Worm (Caenorhabditis elegans) whole organism, L2 larva: Measurements from ENCODE around the gene nth-1.

Experiments
- F13H6.1 ChIP-seq: sonication (generic microtip); optimal IDR thresholded peaks from 2 replicates; lab custom pipeline; 2016; ENCODE audit warnings: missing genetic modification characterization, missing compliant biosample characterization
- R02D3.7 ChIP-seq: fragments of 150-350 bp; optimal IDR thresholded peaks from 2 replicates; lab custom pipeline; 2014; ENCODE audit warnings: missing biosample characterization, missing genetic modification characterization
- Y55F3AM.14 ChIP-seq: fragments of 200-800 bp; sonication (Bioruptor generic); optimal IDR thresholded peaks from 2 replicates; lab custom pipeline; 2018; ENCODE audit warnings: mild to moderate bottlenecking, missing genetic modification characterization, missing compliant biosample characterization
- ZK546.5 ChIP-seq: sonication (generic microtip); optimal IDR thresholded peaks from 2 replicates; lab custom pipeline; 2017; ENCODE audit warnings: missing biosample characterization, missing genetic modification characterization
- ceh-16 ChIP-seq: fragments of 150-350 bp; optimal IDR thresholded peaks from 2 replicates; lab custom pipeline; 2014; ENCODE audit warnings: missing biosample characterization, missing genetic modification characterization
- ceh-82 ChIP-seq: fragments of 150-350 bp; optimal IDR thresholded peaks from 2 replicates; lab custom pipeline; 2014; ENCODE audit warnings: missing biosample characterization, missing genetic modification characterization
- dmd-4 ChIP-seq: sonication (generic microtip); optimal IDR thresholded peaks from 2 replicates; lab custom pipeline; 2017; ENCODE audit warnings: missing biosample characterization, missing genetic modification characterization
- elt-3 ChIP-seq: sonication (generic microtip); optimal IDR thresholded peaks from 2 replicates; lab custom pipeline; 2017; ENCODE audit warnings: missing biosample characterization, missing genetic modification characterization
- fos-1 ChIP-seq: fragments of 150-350 bp; optimal IDR thresholded peaks from 2 replicates; lab custom pipeline; 2014; ENCODE audit warnings: missing biosample characterization, missing genetic modification characterization
- lin-13 ChIP-seq: fragments of 150-350 bp; optimal IDR thresholded peaks from 2 replicates; lab custom pipeline; 2014; ENCODE audit warnings: missing biosample characterization, missing genetic modification reagents, missing genetic modification characterization
- lsy-2 ChIP-seq, 2 experiments: fragments of 150-350 bp in 1 of 2; sonication (generic microtip) in 1 of 2; optimal IDR thresholded peaks; 2 replicates each; lab custom pipeline; 2014 to 2017; ENCODE audit warnings: missing biosample characterization in 2 of 2, missing genetic modification characterization in 2 of 2
- mbf-1 ChIP-seq: sonication (generic microtip); optimal IDR thresholded peaks from 2 replicates; lab custom pipeline; 2017; ENCODE audit warnings: missing biosample characterization, missing genetic modification characterization
- mdl-1 ChIP-seq, 2 experiments: fragments of 150-350 bp in 1 of 2; sonication (generic microtip) in 1 of 2; optimal IDR thresholded peaks; 2 replicates each; lab custom pipeline; 2017; ENCODE audit warnings: missing biosample characterization in 2 of 2, missing genetic modification characterization in 2 of 2
- nhr-11 ChIP-seq: fragments of 150-350 bp; optimal IDR thresholded peaks from 2 replicates; lab custom pipeline; 2014; ENCODE audit warnings: missing biosample characterization, missing genetic modification characterization
- nhr-12 ChIP-seq: fragments of 150-350 bp; optimal IDR thresholded peaks from 2 replicates; lab custom pipeline; 2014; ENCODE audit warnings: missing biosample characterization, missing genetic modification characterization
- nhr-129 ChIP-seq: fragments of 150-350 bp; optimal IDR thresholded peaks from 2 replicates; lab custom pipeline; 2014; ENCODE audit warnings: missing biosample characterization, missing genetic modification characterization
- nhr-21 ChIP-seq: fragments of 150-350 bp; optimal IDR thresholded peaks from 2 replicates; lab custom pipeline; 2014; ENCODE audit warnings: missing biosample characterization, missing genetic modification characterization
- nhr-25 ChIP-seq: fragments of 150-350 bp; sonication (generic microtip); optimal IDR thresholded peaks from 3 replicates; lab custom pipeline; 2014; ENCODE audit warnings: missing biosample characterization, missing genetic modification characterization
- nhr-6 ChIP-seq: fragments of 150-350 bp; optimal IDR thresholded peaks from 2 replicates; lab custom pipeline; 2014; ENCODE audit warnings: missing biosample characterization, missing genetic modification characterization
- skn-1 ChIP-seq: sonication (generic microtip); optimal IDR thresholded peaks from 2 replicates; lab custom pipeline; 2017; ENCODE audit warnings: missing biosample characterization, missing genetic modification characterization
- sma-3 ChIP-seq: sonication (generic microtip); optimal IDR thresholded peaks from 2 replicates; lab custom pipeline; 2016; ENCODE audit warnings: missing genetic modification reagents, missing genetic modification characterization, missing compliant biosample characterization
- sma-9 ChIP-seq, 2 experiments: fragments of 150-350 bp in 1 of 2; sonication (generic microtip) in 1 of 2; optimal IDR thresholded peaks; 2 replicates each; lab custom pipeline; 2014 to 2016; ENCODE audit warnings: missing genetic modification characterization in 2 of 2, mild to moderate bottlenecking in 1 of 2, missing biosample characterization in 1 of 2, missing compliant biosample characterization in 1 of 2, missing genetic modification reagents in 1 of 2, moderate library complexity in 1 of 2
- unc-55 ChIP-seq: fragments of 150-350 bp; sonication (generic microtip); optimal IDR thresholded peaks from 3 replicates; lab custom pipeline; 2014; ENCODE audit warnings: missing biosample characterization, missing genetic modification reagents, missing genetic modification characterization
- unc-62 ChIP-seq: fragments of 150-350 bp; optimal IDR thresholded peaks from 2 replicates; lab custom pipeline; 2014; ENCODE audit warnings: missing biosample characterization, missing genetic modification reagents, missing genetic modification characterization
- zag-1 ChIP-seq: fragments of 150-350 bp; optimal IDR thresholded peaks from 2 replicates; lab custom pipeline; 2014; ENCODE audit warnings: missing biosample characterization, missing genetic modification characterization
- ztf-1 ChIP-seq: fragments of 200-800 bp; sonication (Bioruptor generic); conservative IDR thresholded peaks from 2 replicates; pipeline ENCODE4 v1.3.6; 2022; ENCODE audit warnings: missing genetic modification characterization, missing compliant biosample characterization
- ztf-4 ChIP-seq: fragments of 150-350 bp; optimal IDR thresholded peaks from 2 replicates; lab custom pipeline; 2014; ENCODE audit warnings: missing biosample characterization, missing genetic modification characterization

Gene nth-1

DNA sequence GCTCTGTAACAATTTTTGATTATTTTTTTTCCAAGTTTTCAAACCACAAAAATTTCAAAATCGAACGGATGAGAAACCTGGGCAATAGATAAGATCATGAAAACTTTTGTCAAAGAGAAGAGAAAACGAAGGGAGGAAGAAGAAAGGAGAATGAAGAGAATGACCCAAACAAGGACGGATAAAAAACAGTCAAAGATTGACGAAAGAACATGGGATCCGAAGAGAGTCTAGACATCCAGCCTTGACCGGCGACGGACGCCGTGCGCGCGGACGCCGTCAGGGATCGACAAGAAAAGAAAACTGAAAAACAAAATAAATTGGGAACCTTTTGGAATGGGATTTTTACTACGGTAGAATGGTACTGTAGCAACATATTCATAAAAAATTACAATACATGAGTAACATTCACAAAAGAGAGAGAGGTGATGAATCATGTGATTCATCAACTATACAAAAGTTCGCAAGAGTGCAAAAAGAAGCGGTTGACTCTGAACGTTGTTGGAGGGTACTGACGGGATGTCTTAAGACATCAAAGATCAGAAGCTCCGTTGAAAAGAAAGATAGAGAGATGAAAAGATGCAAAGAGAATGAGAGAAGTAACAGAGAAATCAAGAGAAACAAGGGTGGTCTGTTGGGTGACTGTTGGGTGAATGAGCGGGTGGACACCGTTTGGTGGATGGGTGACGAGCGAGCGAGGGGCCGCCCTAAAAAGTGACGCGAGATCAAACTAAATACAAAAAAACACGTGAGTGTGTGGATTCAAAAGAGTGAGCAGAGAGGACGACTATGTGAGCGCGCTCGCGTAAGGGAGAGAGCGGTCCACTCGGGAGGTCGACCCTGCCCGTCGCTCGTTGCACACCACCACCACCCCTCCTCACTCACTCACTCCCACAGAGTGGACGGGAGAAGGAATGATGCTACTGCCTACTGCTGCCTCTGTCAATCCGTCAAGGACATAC, 13.6 kb downstream of the nth-1 start, which contains the start of gene sup-26:
TSS of gene sup-26 (minus strand) at position 10 of the 959 bp plus-strand sequence.
- TF ChIP-seq ztf-1 (GFP tag; lab: Robert Waterston, UW): no peak
- peak; percentile 62 for TF ChIP-seq F13H6.1 (tag; lab: Kevin White, UChicago)
- TF ChIP-seq fos-1: peak; percentile 17
- peak in 1 of 2 experiments; percentile 18 for TF ChIP-seq lsy-2 (tag; optimal IDR thresholded peaks at IDR 0.05; lab: Kevin White, UChicago)
- peak; percentile 25 for TF ChIP-seq sma-9 (GFP tag; optimal IDR thresholded peaks at IDR 0.05; lab: Kevin White, UChicago)
- no peak for TF ChIP-seq sma-9 (tag; optimal IDR thresholded peaks at IDR 0.05; lab: Kevin White, UChicago)
- TF ChIP-seq nhr-129 (tag; lab: Kevin White, UChicago): peak; percentile 62
- TF ChIP-seq nhr-25: peak; percentile 20
- no peak for TF ChIP-seq dmd-4 (tag; lab: Kevin White, UChicago)
- peak; percentile 19 for TF ChIP-seq nhr-21 (tag; lab: Kevin White, UChicago)
- TF ChIP-seq lin-13: peak; percentile 41
- peak; percentile 67 for TF ChIP-seq ceh-16 (tag; lab: Kevin White, UChicago)
- TF ChIP-seq, all 48 proteins: peak for 9

DNA sequence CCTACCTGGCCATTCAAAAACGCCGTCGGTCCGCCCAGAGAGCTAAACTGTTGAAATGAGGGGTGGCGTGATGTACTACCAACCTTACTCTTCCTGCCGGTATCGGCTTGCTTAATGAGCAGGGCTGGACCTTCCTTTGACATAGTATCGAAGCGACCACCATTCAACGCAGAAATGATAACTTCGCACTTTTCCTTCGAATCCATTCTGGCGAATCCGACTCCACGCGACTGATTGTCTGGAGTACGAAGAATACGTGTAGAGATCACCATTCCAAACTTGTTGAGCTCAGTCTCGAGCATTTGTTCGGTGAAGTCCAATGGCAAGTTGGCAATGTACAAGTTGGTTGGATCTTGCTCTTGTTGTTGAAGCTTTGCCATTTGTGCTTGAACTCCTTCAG, 15.8 kb downstream of the nth-1 start:
- TF ChIP-seq unc-62 (GFP tag; lab: Kevin White, UChicago): no peak
- TF ChIP-seq ZK546.5 (tag; lab: Kevin White, UChicago): no peak
- TF ChIP-seq ztf-1 (GFP tag; lab: Robert Waterston, UW): no peak
- TF ChIP-seq Y55F3AM.14 (GFP tag; lab: Kevin White, UChicago): no peak
- TF ChIP-seq nhr-25: no peak
- TF ChIP-seq unc-55: no peak
- TF ChIP-seq nhr-6 (tag; lab: Kevin White, UChicago): no peak

DNA sequence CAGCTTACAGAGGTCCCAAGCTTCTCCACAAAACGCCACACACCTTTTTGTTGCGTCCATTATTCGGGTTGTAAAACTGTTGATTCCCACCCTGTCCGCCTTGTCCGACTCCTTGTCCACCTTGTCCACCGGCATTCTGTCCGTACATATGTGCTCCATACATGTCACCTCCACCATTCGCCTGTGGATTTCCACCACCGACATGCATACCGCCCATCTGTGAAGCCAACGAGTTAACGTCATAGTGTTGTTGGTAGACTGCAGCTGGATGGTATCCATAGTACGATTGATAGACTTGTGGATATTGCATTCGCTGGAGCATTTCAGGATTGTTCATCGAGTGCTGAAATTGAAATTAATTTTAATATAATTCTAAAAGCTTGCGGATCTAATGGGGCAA, 16.3 kb downstream of the nth-1 start:
- TF ChIP-seq mdl-1 (tag; optimal IDR thresholded peaks at IDR 0.05; lab: Kevin White, UChicago) (no peak), sma-3 (GFP tag; lab: Kevin White, UChicago) (no peak)

- TF ChIP-seq elt-3 (no peak), zag-1 (tag; lab: Kevin White, UChicago) (no peak), ceh-82 (tag; lab: Kevin White, UChicago) (no peak), ceh-16 (tag; lab: Kevin White, UChicago) (no peak), nhr-6 (tag; lab: Kevin White, UChicago) (no peak), nhr-12 (tag; lab: Kevin White, UChicago) (no peak), unc-55 (no peak), nhr-11 (no peak), skn-1 (tag; lab: Kevin White, UChicago) (no peak)
Measured at ce11 chrIII:4276277-4276676, 17.8 kb downstream of the nth-1 start.

- TF ChIP-seq zag-1 (tag; lab: Kevin White, UChicago) (no peak), R02D3.7 (tag; lab: Kevin White, UChicago) (no peak), lsy-2 (tag; optimal IDR thresholded peaks at IDR 0.05; lab: Kevin White, UChicago) (peak in 1 of 2 experiments; percentile 5), ZK546.5 (tag; lab: Kevin White, UChicago) (no peak), nhr-25 (no peak), F13H6.1 (tag; lab: Kevin White, UChicago) (no peak)
- TF ChIP-seq, all 48 proteins: peak for 1
Measured at ce11 chrIII:4275704-4276103, 18.3 kb downstream of the nth-1 start.

ce11 chrIII:4274524-4274923, 19.5 kb downstream of the nth-1 start:
- TF ChIP-seq R02D3.7 (tag; lab: Kevin White, UChicago) (no peak), ceh-16 (tag; lab: Kevin White, UChicago) (peak; percentile 47), sma-9 (GFP tag; optimal IDR thresholded peaks at IDR 0.05; lab: Kevin White, UChicago) (peak; percentile 17), sma-9 (tag; optimal IDR thresholded peaks at IDR 0.05; lab: Kevin White, UChicago) (no peak), nhr-11 (no peak)

DNA sequence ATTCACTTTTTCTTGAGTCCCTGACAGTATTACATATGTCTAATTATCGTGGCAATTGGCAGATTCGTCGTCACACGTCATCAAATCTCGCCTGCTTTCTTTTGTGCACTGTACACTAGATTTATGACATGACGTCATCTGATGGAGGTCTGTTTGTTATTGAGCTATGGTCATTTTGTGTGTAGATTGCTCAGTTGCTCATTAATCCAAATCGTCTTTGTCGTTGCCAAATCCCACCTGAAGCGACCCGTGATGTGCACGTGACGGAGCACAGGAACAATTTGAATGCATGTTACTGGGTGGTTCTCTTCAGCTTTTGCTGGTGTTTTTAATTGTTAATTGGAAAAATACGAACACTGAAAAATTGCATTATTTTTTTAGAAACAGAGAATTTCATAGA, 21.2 kb downstream of the nth-1 start:
- TF ChIP-seq nhr-11: no peak
- TF ChIP-seq R02D3.7 (tag; lab: Kevin White, UChicago): no peak
- no peak for TF ChIP-seq mbf-1 (tag; lab: Kevin White, UChicago)
- no peak for TF ChIP-seq elt-3
- no peak for TF ChIP-seq Y55F3AM.14 (GFP tag; lab: Kevin White, UChicago)
- no peak for TF ChIP-seq ztf-4 (tag; lab: Kevin White, UChicago)
- TF ChIP-seq ztf-1 (GFP tag; lab: Robert Waterston, UW): no peak
- no peak for TF ChIP-seq nhr-129 (tag; lab: Kevin White, UChicago)
- TF ChIP-seq ZK546.5 (tag; lab: Kevin White, UChicago): no peak
